Worm (Caenorhabditis elegans) whole organism, L2 larva: ENCODE results near the gene col-96.

Source experiments
- F13H6.1 ChIP-seq: sonication (generic microtip); optimal IDR thresholded peaks from 2 replicates; lab custom pipeline; 2016; ENCODE audit warnings: missing genetic modification characterization, missing compliant biosample characterization
- R02D3.7 ChIP-seq: fragments of 150-350 bp; optimal IDR thresholded peaks from 2 replicates; lab custom pipeline; 2014; ENCODE audit warnings: missing biosample characterization, missing genetic modification characterization
- blmp-1 ChIP-seq: sonication (generic microtip); optimal IDR thresholded peaks from 2 replicates; lab custom pipeline; 2017; ENCODE audit warnings: missing genetic modification characterization, mild to moderate bottlenecking, missing compliant biosample characterization, antibody characterized with exemption, moderate library complexity; ENCODE audit not compliant: insufficient read depth
- egl-27 ChIP-seq: sonication (generic microtip); optimal IDR thresholded peaks from 3 replicates; lab custom pipeline; 2017; ENCODE audit warnings: missing biosample characterization, missing genetic modification reagents, missing genetic modification characterization
- peb-1 ChIP-seq: fragments of 150-350 bp; optimal IDR thresholded peaks from 2 replicates; lab custom pipeline; 2014; ENCODE audit warnings: missing biosample characterization, missing genetic modification characterization
- unc-39 ChIP-seq: fragments of 150-350 bp; optimal IDR thresholded peaks from 2 replicates; lab custom pipeline; 2014; ENCODE audit warnings: missing biosample characterization, missing genetic modification characterization
- unc-62 ChIP-seq: fragments of 150-350 bp; optimal IDR thresholded peaks from 2 replicates; lab custom pipeline; 2014; ENCODE audit warnings: missing biosample characterization, missing genetic modification reagents, missing genetic modification characterization

DNA sequence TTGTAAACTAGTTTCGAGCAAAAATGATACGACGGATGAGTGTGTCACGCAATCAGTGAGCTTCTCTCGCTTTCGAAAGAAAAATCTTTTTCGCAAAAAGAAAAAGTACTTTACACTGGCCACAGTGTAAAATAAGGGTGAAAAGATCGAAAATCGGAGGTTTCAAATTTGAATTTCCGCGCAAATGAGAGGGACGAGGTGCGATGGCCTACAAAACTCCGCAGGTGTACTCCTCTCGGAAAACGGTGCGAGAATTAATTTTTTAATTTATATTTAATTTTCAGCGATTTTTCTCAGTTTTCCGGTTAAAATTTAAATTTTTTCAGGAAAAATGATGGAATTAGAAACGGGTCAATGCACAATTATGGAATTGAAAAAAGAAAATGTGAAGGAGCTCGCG, 40.2 kb upstream of the col-96 start, which contains the start of gene mrt-2:
- TF ChIP-seq F13H6.1 (tag; lab: Kevin White, UChicago) (peak; percentile 81), unc-39 (tag; lab: Kevin White, UChicago) (no peak), blmp-1 (tag; lab: Kevin White, UChicago) (peak; percentile 48), unc-62 (no peak), peb-1 (tag; lab: Kevin White, UChicago) (no peak), R02D3.7 (tag; lab: Kevin White, UChicago) (no peak), egl-27 (tag; lab: Kevin White, UChicago) (peak; percentile 48)
